Fruit fly (Drosophila melanogaster) whole organism, adult: Measurements from ENCODE around the gene CG4998.
A peak's percentile ranks its signal among the peaks of the same experiment; 100 is the strongest.

Experiments
- CG11617 ChIP-seq: fragments of 200-800 bp; sonication (Bioruptor generic); optimal IDR thresholded peaks from 2 replicates; lab custom pipeline; 2017; ENCODE audit warnings: mild to moderate bottlenecking, missing biosample characterization, missing genetic modification reagents, missing genetic modification characterization
- CG12768 ChIP-seq: fragments of 200-800 bp; sonication (Bioruptor generic); optimal IDR thresholded peaks from 2 replicates; lab custom pipeline; 2017; ENCODE audit warnings: missing biosample characterization, missing genetic modification characterization, mild to moderate bottlenecking, moderate library complexity, missing genetic modification reagents
- CG14711 ChIP-seq: fragments of 200-800 bp; sonication (Bioruptor generic); optimal IDR thresholded peaks from 2 replicates; lab custom pipeline; 2018; ENCODE audit warnings: missing biosample characterization, mild to moderate bottlenecking, missing genetic modification characterization, moderate library complexity
- CG1620 ChIP-seq: fragments of 200-800 bp; sonication (Bioruptor generic); optimal IDR thresholded peaks from 2 replicates; lab custom pipeline; 2016; ENCODE audit warnings: missing biosample characterization, missing genetic modification characterization
- CG33017 ChIP-seq: fragments of 200-800 bp; sonication (Bioruptor generic); optimal IDR thresholded peaks from 2 replicates; lab custom pipeline; 2018; ENCODE audit warnings: missing biosample characterization, mild to moderate bottlenecking, missing genetic modification characterization, moderate library complexity
- CG5204 ChIP-seq: fragments of 200-800 bp; sonication (Bioruptor generic); optimal IDR thresholded peaks from 2 replicates; lab custom pipeline; 2016; ENCODE audit warnings: missing biosample characterization, missing genetic modification characterization
- CG7045 ChIP-seq: fragments of 200-800 bp; sonication (Bioruptor generic); optimal IDR thresholded peaks from 2 replicates; lab custom pipeline; 2017; ENCODE audit warnings: missing biosample characterization, mild to moderate bottlenecking, missing genetic modification characterization
- CG7101 ChIP-seq: fragments of 200-800 bp; sonication (Bioruptor generic); optimal IDR thresholded peaks from 2 replicates; lab custom pipeline; 2018; ENCODE audit warnings: missing biosample characterization, mild to moderate bottlenecking, missing genetic modification characterization, moderate library complexity
- Clk ChIP-seq: fragments of 200-800 bp; sonication (Bioruptor generic); optimal IDR thresholded peaks from 2 replicates; lab custom pipeline; 2017; ENCODE audit warnings: missing biosample characterization, missing genetic modification characterization
- Crg-1 ChIP-seq: fragments of 200-800 bp; sonication (Bioruptor generic); optimal IDR thresholded peaks from 2 replicates; lab custom pipeline; 2016; ENCODE audit warnings: missing biosample characterization, missing genetic modification characterization
- Hr96 ChIP-seq: fragments of 200-800 bp; sonication (Bioruptor generic); optimal IDR thresholded peaks from 2 replicates; lab custom pipeline; 2016; ENCODE audit warnings: missing biosample characterization, missing genetic modification characterization
- Mnt ChIP-seq: fragments of 200-800 bp; sonication (Bioruptor generic); optimal IDR thresholded peaks from 2 replicates; lab custom pipeline; 2016; ENCODE audit warnings: missing biosample characterization, mild to moderate bottlenecking, missing genetic modification characterization
- bab1 ChIP-seq: fragments of 200-800 bp; sonication (Bioruptor generic); optimal IDR thresholded peaks from 3 replicates; lab custom pipeline; 2019; ENCODE audit warnings: missing biosample characterization, mild to moderate bottlenecking, missing genetic modification characterization, moderate library complexity
- cic ChIP-seq: fragments of 200-800 bp; sonication (Bioruptor generic); optimal IDR thresholded peaks from 2 replicates; lab custom pipeline; 2017; ENCODE audit warnings: missing biosample characterization, mild to moderate bottlenecking, missing genetic modification characterization, moderate library complexity
- cnc ChIP-seq, 2 experiments: fragments of >200 bp; optimal IDR thresholded peaks; 2 replicates each; lab custom pipeline; 2017
- kay ChIP-seq: fragments of 200-800 bp; sonication (Bioruptor generic); peaks from one replicate; lab custom pipeline; 2016; ENCODE audit warnings: missing biosample characterization, missing genetic modification characterization, borderline replicate concordance
- ovo ChIP-seq: fragments of 200-800 bp; sonication (Bioruptor generic); optimal IDR thresholded peaks from 2 replicates; lab custom pipeline; 2016; ENCODE audit warnings: missing biosample characterization, missing genetic modification characterization
- pad ChIP-seq: fragments of 200-800 bp; sonication (Bioruptor generic); optimal IDR thresholded peaks from 3 replicates; lab custom pipeline; 2017; ENCODE audit warnings: missing biosample characterization, missing genetic modification characterization, mild to moderate bottlenecking, moderate library complexity, missing genetic modification reagents
- tj ChIP-seq: fragments of 200-800 bp; sonication (Bioruptor generic); optimal IDR thresholded peaks from 3 replicates; lab custom pipeline; 2017; ENCODE audit warnings: missing biosample characterization, mild to moderate bottlenecking, missing genetic modification characterization, moderate library complexity
- toe ChIP-seq: fragments of 200-800 bp; sonication (Bioruptor generic); optimal IDR thresholded peaks from 2 replicates; lab custom pipeline; 2016; ENCODE audit warnings: missing biosample characterization, missing genetic modification characterization

Gene CG4998

DNA sequence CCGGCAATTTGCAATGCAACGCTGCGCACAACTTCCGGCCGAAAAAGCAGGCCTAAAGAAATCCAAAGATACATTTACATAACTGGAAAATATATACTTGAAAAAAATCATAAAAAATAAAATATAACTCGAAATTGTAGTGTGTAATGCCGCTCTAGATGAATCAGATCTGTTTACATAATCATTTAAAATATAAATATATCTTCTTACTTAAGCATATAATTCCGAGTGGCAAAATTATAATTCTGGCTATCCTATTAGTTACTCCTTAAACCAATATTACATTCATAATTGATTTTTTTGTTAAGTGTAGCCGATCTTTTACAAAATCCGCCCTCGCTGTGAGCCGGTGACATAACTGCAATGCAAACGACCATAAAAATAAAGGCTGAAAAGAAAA, 660 bp downstream of the CG4998 start:
- TF ChIP-seq Clk, result no peak
- TF ChIP-seq CG33017 (tag; lab: Kevin White, UChicago), result no peak
- TF ChIP-seq CG11617 (GFP tag; lab: Kevin White, UChicago), result no peak

- TF ChIP-seq bab1 (GFP tag; lab: Kevin White, UChicago) (no peak), cnc (optimal IDR thresholded peaks at IDR 0.05; lab: Kevin White, UChicago) (no peak)
Observed at dm6 chr3L:16339873-16340272, 1.1 kb downstream of the CG4998 start.

- TF ChIP-seq CG7045 (GFP tag; lab: Kevin White, UChicago) (no peak), Mnt (GFP tag; lab: Kevin White, UChicago) (no peak), CG33017 (tag; lab: Kevin White, UChicago) (no peak), Hr96 (GFP tag; lab: Kevin White, UChicago) (no peak), ovo (GFP tag; lab: Kevin White, UChicago) (no peak), Crg-1 (GFP tag; lab: Kevin White, UChicago) (no peak)
Observed at dm6 chr3L:16346023-16346422, 7.2 kb downstream of the CG4998 start, which contains the start of gene CG33257. TSS of gene CG33257 (plus strand) at chr3L:16346323.

DNA sequence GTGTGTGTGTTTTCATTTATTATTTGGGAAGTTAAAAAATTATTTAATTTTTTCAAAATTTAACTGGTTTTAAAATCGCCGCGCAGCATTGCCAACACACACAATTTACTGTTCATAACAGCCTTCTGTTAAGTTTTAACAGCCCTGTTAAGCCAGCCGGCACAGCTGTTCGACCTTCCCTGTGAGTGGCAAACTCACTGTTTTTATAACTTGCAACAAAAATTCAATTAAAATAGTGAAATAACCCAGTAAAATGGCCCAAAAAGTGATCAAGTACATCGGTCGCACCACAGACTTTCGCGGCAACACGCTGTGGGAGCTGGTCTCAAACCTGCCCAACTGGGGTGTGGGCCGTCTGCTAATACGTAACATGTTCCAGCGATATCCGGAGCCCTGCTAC, 9.1 kb downstream of the CG4998 start, which contains the start of gene mRpS34:
TSS of gene mRpS34 (plus strand) at position 161 of the 400 bp plus-strand sequence.
- no peak for TF ChIP-seq CG7101 (tag; lab: Kevin White, UChicago)
- no peak for TF ChIP-seq CG33017 (tag; lab: Kevin White, UChicago)
- TF ChIP-seq cnc (optimal IDR thresholded peaks at IDR 0.05; lab: Kevin White, UChicago), result no peak
- TF ChIP-seq toe (GFP tag; lab: Kevin White, UChicago), result no peak
- no peak for TF ChIP-seq ovo (GFP tag; lab: Kevin White, UChicago)
- no peak for TF ChIP-seq pad
- TF ChIP-seq CG1620 (GFP tag; lab: Kevin White, UChicago), result no peak

dm6 chr3L:16349686-16350085, 10.9 kb downstream of the CG4998 start:
- TF ChIP-seq cic (no peak), pad (no peak), CG7045 (GFP tag; lab: Kevin White, UChicago) (no peak), CG12768 (GFP tag; lab: Kevin White, UChicago) (no peak), CG7101 (tag; lab: Kevin White, UChicago) (no peak), CG11617 (GFP tag; lab: Kevin White, UChicago) (no peak), ovo (GFP tag; lab: Kevin White, UChicago) (no peak), kay (GFP tag; lab: Kevin White, UChicago) (no peak), bab1 (GFP tag; lab: Kevin White, UChicago) (no peak), cnc (optimal IDR thresholded peaks at IDR 0.05; lab: Kevin White, UChicago) (no peak), Hr96 (GFP tag; lab: Kevin White, UChicago) (no peak), CG5204 (GFP tag; lab: Kevin White, UChicago) (no peak), toe (GFP tag; lab: Kevin White, UChicago) (no peak), CG33017 (tag; lab: Kevin White, UChicago) (no peak), tj (no peak), Clk (no peak)

DNA sequence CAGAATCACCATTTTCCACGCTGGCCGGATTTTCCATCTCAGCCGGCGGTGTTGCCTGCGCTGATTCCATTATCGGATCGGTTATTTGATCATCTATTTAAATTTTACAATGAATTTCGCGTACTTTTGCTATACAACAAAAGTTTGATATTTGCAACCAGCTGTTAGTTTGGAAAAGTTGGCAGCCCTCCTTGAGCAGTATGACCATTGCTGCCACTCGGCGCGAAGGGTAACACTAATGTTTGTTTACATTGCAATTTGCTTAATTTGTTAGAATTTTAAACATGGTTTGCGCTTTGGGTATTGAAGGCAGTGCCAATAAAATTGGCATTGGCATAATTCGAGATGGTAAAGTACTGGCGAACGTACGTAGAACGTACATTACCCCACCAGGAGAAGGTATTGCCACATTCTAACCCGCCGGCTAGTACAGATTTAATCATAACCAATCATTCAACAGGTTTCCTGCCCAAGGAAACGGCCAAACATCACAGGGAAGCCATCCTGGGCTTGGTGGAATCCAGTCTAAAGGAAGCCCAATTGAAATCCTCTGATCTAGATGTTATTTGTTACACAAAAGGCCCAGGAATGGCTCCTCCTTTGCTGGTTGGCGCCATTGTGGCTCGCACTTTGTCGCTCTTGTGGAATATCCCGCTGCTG, 13.1 kb downstream of the CG4998 start, which contains the start of the genes Golgin104 and Tcs3:
TSS of gene Golgin104 (minus strand) at position 182 of the 660 bp plus-strand sequence.
TSS of gene Tcs3 (plus strand) at position 222 of the 660 bp plus-strand sequence.
- TF ChIP-seq bab1 (GFP tag; lab: Kevin White, UChicago) (peak; percentile 57), CG7045 (GFP tag; lab: Kevin White, UChicago) (no peak)

- no peak for TF ChIP-seq toe (GFP tag; lab: Kevin White, UChicago)
- no peak for TF ChIP-seq CG7101 (tag; lab: Kevin White, UChicago)
- TF ChIP-seq CG12768 (GFP tag; lab: Kevin White, UChicago), result no peak
- TF ChIP-seq bab1 (GFP tag; lab: Kevin White, UChicago), result no peak
- TF ChIP-seq CG11617 (GFP tag; lab: Kevin White, UChicago), result no peak
- no peak for TF ChIP-seq cnc (optimal IDR thresholded peaks at IDR 0.05; lab: Kevin White, UChicago)
Observed at dm6 chr3L:16354197-16354596, 15.4 kb downstream of the CG4998 start, which contains the start of gene Pdh. TSS of gene Pdh (minus strand) at chr3L:16354297.

DNA sequence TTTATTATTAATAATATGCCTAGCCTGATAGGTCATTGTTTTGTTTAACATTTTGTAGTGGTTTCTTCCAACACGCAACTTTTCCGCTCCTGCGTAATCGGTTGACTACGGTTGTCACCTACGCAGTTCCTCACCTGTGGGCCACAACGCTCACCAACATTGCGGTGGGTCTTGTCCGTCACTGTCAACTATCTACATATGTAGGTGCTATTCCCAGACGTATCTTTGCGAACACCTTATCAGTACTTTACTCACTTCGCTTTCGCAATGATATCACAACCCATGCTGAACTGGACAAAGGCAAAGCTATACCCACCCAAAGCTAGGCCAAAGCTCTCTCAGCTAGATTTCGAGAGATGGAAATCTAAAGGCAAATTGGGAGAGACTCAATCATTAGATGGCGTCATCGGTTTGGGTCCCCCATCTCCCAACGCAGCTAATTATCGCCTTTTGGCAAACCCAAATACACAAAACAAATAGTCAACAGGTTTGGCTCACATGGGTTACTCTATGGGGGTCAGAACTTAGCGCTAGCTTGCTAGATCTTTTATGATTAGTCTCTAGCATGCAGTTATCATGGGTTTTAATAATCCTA, 17.5 kb downstream of the CG4998 start:
- no peak for TF ChIP-seq ovo (GFP tag; lab: Kevin White, UChicago)
- peak; percentile 18 for TF ChIP-seq CG12768 (GFP tag; lab: Kevin White, UChicago)
- no peak for TF ChIP-seq cnc (optimal IDR thresholded peaks at IDR 0.05; lab: Kevin White, UChicago)
- no peak for TF ChIP-seq CG5204 (GFP tag; lab: Kevin White, UChicago)
- TF ChIP-seq cic, result no peak
- no peak for TF ChIP-seq toe (GFP tag; lab: Kevin White, UChicago)
- TF ChIP-seq tj, result no peak
- TF ChIP-seq CG7045 (GFP tag; lab: Kevin White, UChicago), result no peak
- peak; percentile 7 for TF ChIP-seq CG33017 (tag; lab: Kevin White, UChicago)
- TF ChIP-seq CG1620 (GFP tag; lab: Kevin White, UChicago), result no peak
- peak; percentile 14 for TF ChIP-seq Mnt (GFP tag; lab: Kevin White, UChicago)
- no peak for TF ChIP-seq CG14711 (tag; lab: Kevin White, UChicago)
- no peak for TF ChIP-seq bab1 (GFP tag; lab: Kevin White, UChicago)
- TF ChIP-seq CG11617 (GFP tag; lab: Kevin White, UChicago), result no peak
- TF ChIP-seq Crg-1 (GFP tag; lab: Kevin White, UChicago), result no peak
- peak; percentile 88 for TF ChIP-seq kay (GFP tag; lab: Kevin White, UChicago)
- TF ChIP-seq Hr96 (GFP tag; lab: Kevin White, UChicago), result no peak
- peak; percentile 13 for TF ChIP-seq CG7101 (tag; lab: Kevin White, UChicago)
- no peak for TF ChIP-seq pad
- no peak for TF ChIP-seq Clk
